Worm (Caenorhabditis elegans) whole organism, mixed stage, embryonic: Measurements from ENCODE around the gene dlc-1.

Experiments used
- M03D4.4 ChIP-seq: sonication (generic microtip); optimal IDR thresholded peaks from 2 replicates; lab custom pipeline; 2017; ENCODE audit warnings: mild to moderate bottlenecking, missing genetic modification characterization, missing compliant biosample characterization
- bed-3 ChIP-seq: fragments of 200-800 bp; sonication (Bioruptor generic); optimal IDR thresholded peaks from 3 replicates; lab custom pipeline; 2018; ENCODE audit warnings: mild to moderate bottlenecking, missing genetic modification characterization, moderate library complexity, missing compliant biosample characterization
- blmp-1 ChIP-seq: fragments of 150-350 bp; optimal IDR thresholded peaks from 2 replicates; lab custom pipeline; 2014; ENCODE audit warnings: missing biosample characterization, missing genetic modification characterization
- ceh-39 ChIP-seq: fragments of 150-350 bp; optimal IDR thresholded peaks from 2 replicates; lab custom pipeline; 2014; ENCODE audit warnings: missing biosample characterization, missing genetic modification characterization
- ceh-43 ChIP-seq: fragments of 200-800 bp; sonication (Bioruptor generic); optimal IDR thresholded peaks from 2 replicates; lab custom pipeline; 2018; ENCODE audit warnings: mild to moderate bottlenecking, missing genetic modification characterization, moderate library complexity, missing compliant biosample characterization
- ceh-83 ChIP-seq: fragments of 200-800 bp; sonication (Bioruptor generic); optimal IDR thresholded peaks from 2 replicates; lab custom pipeline; 2018; ENCODE audit warnings: mild to moderate bottlenecking, missing genetic modification characterization, missing compliant biosample characterization
- ces-1 ChIP-seq: fragments of 150-350 bp; optimal IDR thresholded peaks from 2 replicates; lab custom pipeline; 2014; ENCODE audit warnings: missing biosample characterization, missing genetic modification reagents, missing genetic modification characterization
- cnd-1 ChIP-seq: fragments of 200-800 bp; sonication (Bioruptor generic); optimal IDR thresholded peaks from 2 replicates; lab custom pipeline; 2018; ENCODE audit warnings: mild to moderate bottlenecking, missing genetic modification characterization, missing compliant biosample characterization
- elt-1 ChIP-seq: sonication (generic microtip); optimal IDR thresholded peaks from 2 replicates; lab custom pipeline; 2017; ENCODE audit warnings: missing genetic modification characterization, mild to moderate bottlenecking, missing compliant biosample characterization, antibody characterized with exemption, moderate library complexity, borderline replicate concordance; ENCODE audit not compliant: insufficient read depth
- elt-3 ChIP-seq: fragments of 150-350 bp; optimal IDR thresholded peaks from 2 replicates; lab custom pipeline; 2014; ENCODE audit warnings: missing biosample characterization, missing genetic modification characterization
- flh-1 ChIP-seq: fragments of 200-800 bp; sonication (Bioruptor generic); optimal IDR thresholded peaks from 2 replicates; lab custom pipeline; 2018; ENCODE audit warnings: mild to moderate bottlenecking, missing genetic modification characterization, moderate library complexity, missing compliant biosample characterization
- ham-2 ChIP-seq: fragments of 200-800 bp; sonication (Bioruptor generic); optimal IDR thresholded peaks from 2 replicates; lab custom pipeline; 2018; ENCODE audit warnings: mild to moderate bottlenecking, missing genetic modification characterization, missing compliant biosample characterization
- hlh-1 ChIP-seq: fragments of 150-350 bp; optimal IDR thresholded peaks from 2 replicates; lab custom pipeline; 2014; ENCODE audit warnings: missing biosample characterization, missing genetic modification reagents, missing genetic modification characterization
- lin-13 ChIP-seq: fragments of 150-350 bp; optimal IDR thresholded peaks from 2 replicates; lab custom pipeline; 2014; ENCODE audit warnings: missing biosample characterization, missing genetic modification characterization
- lsy-2 ChIP-seq: fragments of 150-350 bp; optimal IDR thresholded peaks from 2 replicates; lab custom pipeline; 2014; ENCODE audit warnings: missing biosample characterization, missing genetic modification characterization
- mab-5 ChIP-seq: fragments of 150-350 bp; optimal IDR thresholded peaks from 2 replicates; lab custom pipeline; 2014; ENCODE audit warnings: missing biosample characterization, missing genetic modification characterization
- mep-1 ChIP-seq: fragments of 150-350 bp; optimal IDR thresholded peaks from 2 replicates; lab custom pipeline; 2017; ENCODE audit warnings: missing biosample characterization, missing genetic modification reagents, missing genetic modification characterization, inconsistent platforms
- mls-2 ChIP-seq: sonication (generic microtip); optimal IDR thresholded peaks from 2 replicates; lab custom pipeline; 2016; ENCODE audit warnings: mild to moderate bottlenecking, missing genetic modification characterization, moderate library complexity, missing compliant biosample characterization
- nhr-12 ChIP-seq: fragments of 150-350 bp; optimal IDR thresholded peaks from 2 replicates; lab custom pipeline; 2014; ENCODE audit warnings: missing biosample characterization, missing genetic modification characterization
- nhr-2 ChIP-seq: fragments of 150-350 bp; optimal IDR thresholded peaks from 2 replicates; lab custom pipeline; 2014; ENCODE audit warnings: missing biosample characterization, missing genetic modification characterization
- nhr-237 ChIP-seq: fragments of 150-350 bp; optimal IDR thresholded peaks from 2 replicates; lab custom pipeline; 2014; ENCODE audit warnings: missing biosample characterization, missing genetic modification characterization
- nhr-28 ChIP-seq: fragments of 150-350 bp; optimal IDR thresholded peaks from 2 replicates; lab custom pipeline; 2014; ENCODE audit warnings: missing biosample characterization, missing genetic modification characterization
- pha-4 ChIP-seq: fragments of 150-350 bp; optimal IDR thresholded peaks from 2 replicates; lab custom pipeline; 2018; ENCODE audit warnings: missing biosample characterization, missing genetic modification reagents, missing genetic modification characterization
- sem-2 ChIP-seq: fragments of 200-800 bp; sonication (Bioruptor generic); optimal IDR thresholded peaks from 2 replicates; lab custom pipeline; 2018; ENCODE audit warnings: mild to moderate bottlenecking, missing genetic modification characterization, missing compliant biosample characterization
- snpc-4 ChIP-seq: fragments of 150-350 bp; optimal IDR thresholded peaks from 2 replicates; lab custom pipeline; 2014; ENCODE audit warnings: missing biosample characterization, missing genetic modification characterization
- sptf-1 ChIP-seq: sonication (generic microtip); optimal IDR thresholded peaks from 2 replicates; lab custom pipeline; 2017; ENCODE audit warnings: mild to moderate bottlenecking, missing genetic modification characterization, moderate library complexity, missing compliant biosample characterization
- tbx-8 ChIP-seq: fragments of 200-800 bp; sonication (Bioruptor generic); optimal IDR thresholded peaks from 2 replicates; lab custom pipeline; 2018; ENCODE audit warnings: mild to moderate bottlenecking, missing genetic modification characterization, moderate library complexity, missing compliant biosample characterization
- unc-120 ChIP-seq: sonication (generic microtip); optimal IDR thresholded peaks from 2 replicates; lab custom pipeline; 2017; ENCODE audit warnings: missing genetic modification characterization, missing compliant biosample characterization; ENCODE audit not compliant: poor library complexity, severe bottlenecking
- unc-39 ChIP-seq: fragments of 150-350 bp; optimal IDR thresholded peaks from 2 replicates; lab custom pipeline; 2014; ENCODE audit warnings: missing biosample characterization, missing genetic modification characterization
- unc-62 ChIP-seq: fragments of 150-350 bp; optimal IDR thresholded peaks from 2 replicates; lab custom pipeline; 2014; ENCODE audit warnings: missing biosample characterization, missing genetic modification reagents, missing genetic modification characterization
- zip-8 ChIP-seq: fragments of 150-350 bp; optimal IDR thresholded peaks from 2 replicates; lab custom pipeline; 2014; ENCODE audit warnings: missing biosample characterization, missing genetic modification characterization
- ztf-11 ChIP-seq: fragments of 150-350 bp; optimal IDR thresholded peaks from 2 replicates; lab custom pipeline; 2014; ENCODE audit warnings: missing biosample characterization, missing genetic modification characterization

dlc-1 gene

ce11 chrIII:6430834-6431233 is 32.7 kb downstream of the dlc-1 start, which contains the start of gene popl-1:
Gene popl-1 (minus strand): TSS chrIII:6430934.
- TF ChIP-seq ceh-39, result no peak
- TF ChIP-seq lsy-2 (tag; lab: Kevin White, UChicago), result no peak
- TF ChIP-seq ces-1 (GFP tag; lab: Kevin White, UChicago), result no peak
- no peak for TF ChIP-seq nhr-237 (tag; lab: Kevin White, UChicago)
- no peak for TF ChIP-seq sptf-1 (tag; lab: Kevin White, UChicago)
- no peak for TF ChIP-seq mls-2
- TF ChIP-seq nhr-28, result no peak
- TF ChIP-seq unc-39, result no peak
- no peak for TF ChIP-seq ceh-83 (GFP tag; lab: Kevin White, UChicago)
- no peak for TF ChIP-seq mep-1 (tag; lab: Kevin White, UChicago)
- TF ChIP-seq blmp-1 (tag; lab: Kevin White, UChicago), result no peak
- TF ChIP-seq tbx-8 (GFP tag; lab: Kevin White, UChicago), result no peak
- TF ChIP-seq mab-5 (tag; lab: Kevin White, UChicago), result no peak
- no peak for TF ChIP-seq bed-3 (GFP tag; lab: Kevin White, UChicago)

ce11 chrIII:6427205-6427604 is 36.4 kb downstream of the dlc-1 start, which contains the start of gene C05D11.8:
Gene C05D11.8 (minus strand): TSS chrIII:6427305.
- TF ChIP-seq flh-1 (GFP tag; lab: Kevin White, UChicago) (no peak), lin-13 (tag; lab: Kevin White, UChicago) (no peak), ceh-39 (no peak), unc-62 (GFP tag; lab: Kevin White, UChicago) (no peak)
- TF ChIP-seq, all 35 proteins: peak for 0

- TF ChIP-seq lsy-2 (tag; lab: Kevin White, UChicago) (no peak), ceh-43 (GFP tag; lab: Kevin White, UChicago) (no peak), M03D4.4 (tag; lab: Kevin White, UChicago) (no peak), ztf-11 (tag; lab: Kevin White, UChicago) (no peak), bed-3 (GFP tag; lab: Kevin White, UChicago) (no peak), ceh-39 (no peak), nhr-2 (tag; lab: Kevin White, UChicago) (no peak), mab-5 (tag; lab: Kevin White, UChicago) (no peak), blmp-1 (tag; lab: Kevin White, UChicago) (no peak), mep-1 (tag; lab: Kevin White, UChicago) (no peak)
Observed at ce11 chrIII:6422721-6423120, 40.9 kb downstream of the dlc-1 start.

ce11 chrIII:6421973-6422511 is 41.5 kb downstream of the dlc-1 start:
- TF ChIP-seq elt-1 (no peak), mab-5 (tag; lab: Kevin White, UChicago) (no peak), M03D4.4 (tag; lab: Kevin White, UChicago) (no peak), ztf-11 (tag; lab: Kevin White, UChicago) (no peak), nhr-237 (tag; lab: Kevin White, UChicago) (no peak), zip-8 (no peak), hlh-1 (tag; lab: Kevin White, UChicago) (no peak), lsy-2 (tag; lab: Kevin White, UChicago) (no peak), ham-2 (GFP tag; lab: Kevin White, UChicago) (no peak), sem-2 (GFP tag; lab: Kevin White, UChicago) (no peak), nhr-2 (tag; lab: Kevin White, UChicago) (no peak)
- TF ChIP-seq, all 35 proteins: peak for 0

- TF ChIP-seq tbx-8 (GFP tag; lab: Kevin White, UChicago) (no peak), nhr-12 (peak; percentile 52), ces-1 (GFP tag; lab: Kevin White, UChicago) (no peak), mls-2 (no peak), lin-13 (tag; lab: Kevin White, UChicago) (no peak)
- TF ChIP-seq, all 35 proteins: peak for 1
Observed at ce11 chrIII:6421473-6421872, 42.1 kb downstream of the dlc-1 start.

ce11 chrIII:6420995-6421404 is 42.6 kb downstream of the dlc-1 start:
- TF ChIP-seq ceh-39 (no peak), cnd-1 (tag; lab: Kevin White, UChicago) (peak; percentile 61), unc-120 (peak; percentile 45), lsy-2 (tag; lab: Kevin White, UChicago) (peak; percentile 37), elt-3 (no peak), elt-1 (peak; percentile 59), zip-8 (no peak), snpc-4 (no peak), hlh-1 (tag; lab: Kevin White, UChicago) (peak; percentile 71), unc-62 (GFP tag; lab: Kevin White, UChicago) (peak; percentile 17), pha-4 (tag; lab: Kevin White, UChicago) (peak; percentile 82), mab-5 (tag; lab: Kevin White, UChicago) (no peak), ham-2 (GFP tag; lab: Kevin White, UChicago) (peak; percentile 93), ces-1 (GFP tag; lab: Kevin White, UChicago) (peak; percentile 75), mep-1 (tag; lab: Kevin White, UChicago) (peak; percentile 18), M03D4.4 (tag; lab: Kevin White, UChicago) (no peak)
